ENCODE assay signal across 6 fruit fly cellular contexts in the genomic region with DNA sequence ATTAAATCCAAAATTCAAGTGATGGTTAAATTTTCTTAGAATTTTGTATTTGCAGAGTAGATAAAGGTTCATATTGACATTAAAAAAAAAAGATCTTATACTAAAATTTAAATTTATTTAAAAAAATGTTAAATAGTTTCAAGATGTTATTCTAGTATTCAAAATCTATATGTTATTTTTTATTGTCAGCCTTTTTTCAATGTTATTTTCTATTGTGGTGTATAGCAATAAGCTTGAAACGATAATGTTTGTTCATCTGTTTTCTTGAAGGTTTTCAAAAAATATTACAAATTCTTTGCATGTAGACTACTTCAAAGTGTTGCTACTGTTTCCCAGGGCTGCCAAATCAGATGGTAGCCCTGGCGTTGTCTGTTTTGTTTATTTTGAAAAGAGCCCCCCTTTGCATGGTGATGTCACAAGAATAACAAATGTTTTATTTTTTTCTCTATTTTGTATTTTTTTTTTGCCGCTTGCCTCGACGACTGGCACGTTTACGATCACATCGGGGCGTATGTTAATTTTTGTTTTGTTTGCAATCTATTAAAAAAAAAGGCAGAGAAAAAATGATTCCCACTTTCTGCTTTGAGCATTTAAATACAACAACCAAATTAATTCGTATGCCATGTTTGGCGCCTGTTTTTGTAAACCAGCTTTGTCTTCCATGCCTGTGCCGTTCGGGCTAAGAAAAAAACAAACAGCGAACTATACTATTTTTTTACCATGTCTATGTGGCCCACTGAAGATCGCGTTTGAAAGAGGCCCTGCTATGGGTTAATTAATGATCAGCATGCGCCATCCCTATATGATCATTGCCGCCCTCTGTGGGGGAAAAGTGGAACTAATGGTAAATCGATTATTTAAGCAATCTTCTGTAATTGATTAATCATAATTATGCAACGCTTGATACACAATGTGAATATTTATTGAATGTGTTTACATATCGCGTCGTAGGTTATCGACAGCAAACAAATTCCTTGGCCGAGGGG.
TF ChIP-seq lines count a peak whose summit lies in the region.

No protein-coding gene starts in this region.

- TF ChIP-seq CTCF in S2 (optimal IDR thresholded peaks at IDR 0.05; lab: Kevin White, UChicago) = peak; percentile 81
- peak; percentile 88 for TF ChIP-seq CTCF in whole organism, embryonic (GFP tag; optimal IDR thresholded peaks at IDR 0.05; lab: Kevin White, UChicago)

TF ChIP-seq in whole organism, adult, 20 proteins besides CTCF, POLR2A, EP300 and RAD21:
- no peak for TF ChIP-seq CG14711 (tag; optimal IDR thresholded peaks at IDR 0.05; lab: Kevin White, UChicago)
- peak; percentile 32 for TF ChIP-seq CG12768 (GFP tag; optimal IDR thresholded peaks at IDR 0.05; lab: Kevin White, UChicago)
- TF ChIP-seq CG7101 (tag; optimal IDR thresholded peaks at IDR 0.05; lab: Kevin White, UChicago) = no peak
- TF ChIP-seq pad (GFP tag; optimal IDR thresholded peaks at IDR 0.05; lab: Kevin White, UChicago) = peak; percentile 2
- peak; percentile 52 for TF ChIP-seq CG11617 (GFP tag; optimal IDR thresholded peaks at IDR 0.05; lab: Kevin White, UChicago)
- peak; percentile 44 for TF ChIP-seq Hr96 (GFP tag; optimal IDR thresholded peaks at IDR 0.05; lab: Kevin White, UChicago)
- peak; percentile 46 for TF ChIP-seq CG5204 (GFP tag; optimal IDR thresholded peaks at IDR 0.05; lab: Kevin White, UChicago)
- TF ChIP-seq Crg-1 (GFP tag; optimal IDR thresholded peaks at IDR 0.05; lab: Kevin White, UChicago) = no peak
- peak; percentile 86 for TF ChIP-seq kay (GFP tag; lab: Kevin White, UChicago; ENCODE audit: borderline replicate concordance)
- TF ChIP-seq tj (GFP tag; optimal IDR thresholded peaks at IDR 0.05; lab: Kevin White, UChicago) = peak; percentile 33
- TF ChIP-seq toe (GFP tag; optimal IDR thresholded peaks at IDR 0.05; lab: Kevin White, UChicago) = peak; percentile 24

TF ChIP-seq in whole organism, embryonic, 481 proteins besides CTCF, POLR2A, EP300 and RAD21 (continues in another document):
- TF ChIP-seq dan (GFP tag; IDR thresholded peaks at IDR 0.05; lab: Robert Waterston, UW) = no peak
- TF ChIP-seq Ets97D (GFP tag; optimal IDR thresholded peaks at IDR 0.05; lab: Kevin White, UChicago) = no peak
- TF ChIP-seq usp (GFP tag; optimal IDR thresholded peaks at IDR 0.05; lab: Kevin White, UChicago) = no peak
- peak; percentile 7 for TF ChIP-seq sug (tag; optimal IDR thresholded peaks at IDR 0.05; lab: Kevin White, UChicago)
- peak; percentile 3 for TF ChIP-seq CG2116 (GFP tag; optimal IDR thresholded peaks at IDR 0.05; lab: Kevin White, UChicago)
- peak; percentile 36; the same call in 1 of the 2 replicates for TF ChIP-seq CG31441 (GFP tag; IDR thresholded peaks at IDR 0.05; lab: Robert Waterston, UW)
- no peak for TF ChIP-seq Stat92E (GFP tag; optimal IDR thresholded peaks at IDR 0.05; lab: Kevin White, UChicago)
- TF ChIP-seq dmrt11E (tag; optimal IDR thresholded peaks at IDR 0.05; lab: Kevin White, UChicago) = peak; percentile 85
- TF ChIP-seq ERR (GFP tag; optimal IDR thresholded peaks at IDR 0.05; lab: Kevin White, UChicago) = no peak
- TF ChIP-seq ATbp (GFP tag; optimal IDR thresholded peaks at IDR 0.05; lab: Kevin White, UChicago) = no peak
- no peak for TF ChIP-seq CG14965 (GFP tag; optimal IDR thresholded peaks at IDR 0.05; lab: Kevin White, UChicago; ENCODE audit: borderline replicate concordance)
- TF ChIP-seq lmd (GFP tag; IDR thresholded peaks at IDR 0.05; lab: Robert Waterston, UW) = 0 out of 2 replicates have a peak, but pooled peaks have one; percentile 42
- TF ChIP-seq CG6791 (GFP tag; IDR thresholded peaks at IDR 0.05; lab: Robert Waterston, UW; ENCODE audit: partially characterized antibody) = peak; percentile 32; the same call in 1 of the 3 replicates
- TF ChIP-seq nerfin-1 (tag; optimal IDR thresholded peaks at IDR 0.05; lab: Kevin White, UChicago) = peak; percentile 54
- TF ChIP-seq zf30C (GFP tag; optimal IDR thresholded peaks at IDR 0.05; lab: Kevin White, UChicago) = peak; percentile 57
- peak; percentile 13 for TF ChIP-seq dm (GFP tag; optimal IDR thresholded peaks at IDR 0.05; lab: Kevin White, UChicago)

TF ChIP-seq in whole organism, prepupa, 60 proteins besides CTCF, POLR2A, EP300 and RAD21 (continues in another document):
- no peak for TF ChIP-seq Blimp-1 (GFP tag; optimal IDR thresholded peaks at IDR 0.05; lab: Kevin White, UChicago)
- TF ChIP-seq esn (GFP tag; optimal IDR thresholded peaks at IDR 0.05; lab: Kevin White, UChicago) = no peak
- TF ChIP-seq Met (GFP tag; optimal IDR thresholded peaks at IDR 0.05; lab: Kevin White, UChicago) = no peak
- peak; percentile 11 for TF ChIP-seq Ets96B (tag; optimal IDR thresholded peaks at IDR 0.05; lab: Kevin White, UChicago)
- peak; percentile 67 for TF ChIP-seq Gug (GFP tag; IDR thresholded peaks at IDR 0.05; lab: Robert Waterston, UW)
- TF ChIP-seq salr (GFP tag; optimal IDR thresholded peaks at IDR 0.05; lab: Kevin White, UChicago) = peak in 1 of 2 experiments; percentile 65
- no peak for TF ChIP-seq CG9139 (GFP tag; optimal IDR thresholded peaks at IDR 0.05; lab: Kevin White, UChicago)
- TF ChIP-seq cyc (GFP tag; optimal IDR thresholded peaks at IDR 0.05; lab: Kevin White, UChicago) = no peak
- peak; percentile 38 for TF ChIP-seq CG3919 (GFP tag; optimal IDR thresholded peaks at IDR 0.05; lab: Kevin White, UChicago)
- TF ChIP-seq CG16779 (tag; optimal IDR thresholded peaks at IDR 0.05; lab: Kevin White, UChicago) = peak; percentile 57
- TF ChIP-seq CG15336 (GFP tag; IDR thresholded peaks at IDR 0.05; lab: Robert Waterston, UW) = peak; percentile 58; the same call in 1 of the 2 replicates
- peak; percentile 83 for TF ChIP-seq CG6163 (GFP tag; IDR thresholded peaks at IDR 0.05; lab: Robert Waterston, UW)
- no peak for TF ChIP-seq CG6854 (GFP tag; optimal IDR thresholded peaks at IDR 0.05; lab: Kevin White, UChicago)
- no peak for TF ChIP-seq CG1621 (tag; optimal IDR thresholded peaks at IDR 0.05; lab: Kevin White, UChicago)
- peak; percentile 87 for TF ChIP-seq eg (GFP tag; IDR thresholded peaks at IDR 0.05; lab: Robert Waterston, UW)
- no peak for TF ChIP-seq fd59A (GFP tag; optimal IDR thresholded peaks at IDR 0.05; lab: Kevin White, UChicago)
- TF ChIP-seq CG6808 (GFP tag; optimal IDR thresholded peaks at IDR 0.05; lab: Kevin White, UChicago) = no peak
- peak; percentile 10 for TF ChIP-seq vri (GFP tag; optimal IDR thresholded peaks at IDR 0.05; lab: Kevin White, UChicago)

TF ChIP-seq in whole organism, pupa, 21 proteins besides CTCF, POLR2A, EP300 and RAD21:
- TF ChIP-seq CG8159 (tag; optimal IDR thresholded peaks at IDR 0.05; lab: Kevin White, UChicago) (peak; percentile 44), gl (tag; optimal IDR thresholded peaks at IDR 0.05; lab: Kevin White, UChicago) (no peak), CG32121 (GFP tag; IDR thresholded peaks at IDR 0.05; lab: Robert Waterston, UW) (peak; percentile 79), Ets98B (GFP tag; IDR thresholded peaks at IDR 0.05; lab: Robert Waterston, UW) (peak; percentile 78), CG14655 (GFP tag; optimal IDR thresholded peaks at IDR 0.05; lab: Kevin White, UChicago) (peak; percentile 62), Pif1A (GFP tag; optimal IDR thresholded peaks at IDR 0.05; lab: Kevin White, UChicago) (peak; percentile 70), fd96Ca (GFP tag; IDR thresholded peaks at IDR 0.05; lab: Robert Waterston, UW) (peak; percentile 88), CG17806 (tag; optimal IDR thresholded peaks at IDR 0.05; lab: Kevin White, UChicago) (peak; percentile 25), CG9948 (tag; optimal IDR thresholded peaks at IDR 0.05; lab: Kevin White, UChicago) (peak; percentile 31), CG15710 (tag; optimal IDR thresholded peaks at IDR 0.05; lab: Kevin White, UChicago) (no peak), rn (GFP tag; IDR thresholded peaks at IDR 0.05; lab: Robert Waterston, UW) (no peak; the same call in 1 of the 2 replicates), CG12605 (GFP tag; IDR thresholded peaks at IDR 0.05; lab: Robert Waterston, UW) (peak; percentile 92), CG4496 (GFP tag; IDR thresholded peaks at IDR 0.05; lab: Robert Waterston, UW) (peak; percentile 91), CG8301 (tag; optimal IDR thresholded peaks at IDR 0.05; lab: Kevin White, UChicago) (peak; percentile 24), CG34367 (tag; optimal IDR thresholded peaks at IDR 0.05; lab: Kevin White, UChicago) (peak; percentile 2), Snoo (tag; optimal IDR thresholded peaks at IDR 0.05; lab: Kevin White, UChicago) (no peak), Pif1B (GFP tag; optimal IDR thresholded peaks at IDR 0.05; lab: Kevin White, UChicago) (peak; percentile 55)

TF ChIP-seq in whole organism, wandering third instar larva, 38 proteins besides CTCF, POLR2A, EP300 and RAD21:
- TF ChIP-seq sv (GFP tag; optimal IDR thresholded peaks at IDR 0.05; lab: Kevin White, UChicago) = peak; percentile 28
- no peak for TF ChIP-seq pan (optimal IDR thresholded peaks at IDR 0.05; lab: Kevin White, UChicago)
TF ChIP-seq in whole organism, wandering third instar larva: peak in this region for 1.
